Fruit fly (Drosophila melanogaster): ENCODE data around the gene CG13308.

The CG13308 gene

DNA sequence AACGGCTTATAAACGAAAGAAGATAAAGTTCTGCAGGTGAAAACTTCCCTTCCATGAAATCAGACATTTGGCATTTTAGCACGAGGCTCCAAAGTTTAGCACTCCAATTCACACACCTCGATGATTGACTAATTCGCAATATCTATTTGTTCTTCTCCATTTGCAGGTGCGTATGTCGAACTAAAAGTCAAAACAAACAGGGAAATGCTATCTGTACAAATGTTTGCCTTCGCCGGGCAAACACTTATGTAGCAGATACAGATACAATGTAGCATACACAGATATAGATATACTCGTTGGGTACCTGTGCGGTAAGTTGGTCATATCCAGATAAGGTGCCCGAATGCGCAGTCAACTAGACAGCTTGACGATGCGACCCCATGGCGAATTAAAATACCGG is 26.5 kb downstream of the CG13308 start (continued):
- TF ChIP-seq sens (GFP tag), result peak; percentile 48
- TF ChIP-seq CG7556 (GFP tag; optimal IDR thresholded peaks at IDR 0.05), result no peak
- no peak; the same call in 2 of the 3 replicates for TF ChIP-seq CG17361 (GFP tag; IDR thresholded peaks at IDR 0.05)
- TF ChIP-seq CG8478 (optimal IDR thresholded peaks at IDR 0.05), result no peak
- TF ChIP-seq org-1 (GFP tag; optimal IDR thresholded peaks at IDR 0.05), result no peak
- TF ChIP-seq Dad (GFP tag; optimal IDR thresholded peaks at IDR 0.05), result no peak
- no peak for TF ChIP-seq Stat92E (GFP tag; optimal IDR thresholded peaks at IDR 0.05)
- TF ChIP-seq CG9727 (GFP tag; optimal IDR thresholded peaks at IDR 0.05), result peak; percentile 45
- 0 out of 3 replicates have a peak, but pooled peaks have one; percentile 54 for TF ChIP-seq CG11456 (GFP tag; IDR thresholded peaks at IDR 0.05)
- TF ChIP-seq jing (GFP tag; optimal IDR thresholded peaks at IDR 0.05), result no peak
- TF ChIP-seq CG7372 (GFP tag; IDR thresholded peaks at IDR 0.05), result no peak
- TF ChIP-seq prd (optimal IDR thresholded peaks at IDR 0.05), result no peak
- no peak for TF ChIP-seq prd (GFP tag; IDR thresholded peaks at IDR 0.05)
- TF ChIP-seq CG2678 (tag; optimal IDR thresholded peaks at IDR 0.05), result peak; percentile 41
- TF ChIP-seq vvl (GFP tag; IDR thresholded peaks at IDR 0.05), result 0 out of 2 replicates have a peak, but pooled peaks have one; percentile 8
- TF ChIP-seq vnd (GFP tag; IDR thresholded peaks at IDR 0.05; ENCODE audit: partially characterized antibody), result no peak
- no peak for TF ChIP-seq CG14050 (GFP tag; IDR thresholded peaks at IDR 0.05)
- peak; percentile 20 for TF ChIP-seq CG17359 (tag; optimal IDR thresholded peaks at IDR 0.05)
- TF ChIP-seq bbx (GFP tag; IDR thresholded peaks at IDR 0.05; ENCODE audit: partially characterized antibody), result no peak
- TF ChIP-seq CG13775 (GFP tag; optimal IDR thresholded peaks at IDR 0.05), result no peak
- TF ChIP-seq so (GFP tag; IDR thresholded peaks at IDR 0.05), result no peak
- no peak for TF ChIP-seq ro (GFP tag; IDR thresholded peaks at IDR 0.05)
- no peak for TF ChIP-seq dati (GFP tag; IDR thresholded peaks at IDR 0.05)
- TF ChIP-seq crp (GFP tag; optimal IDR thresholded peaks at IDR 0.05), result no peak
- no peak for TF ChIP-seq chif (GFP tag; optimal IDR thresholded peaks at IDR 0.05)
- TF ChIP-seq CG32532 (GFP tag; IDR thresholded peaks at IDR 0.05), result no peak
- TF ChIP-seq CG10366 (GFP tag; IDR thresholded peaks at IDR 0.05), result no peak; the same call in 1 of the 2 replicates
- no peak for TF ChIP-seq crol (GFP tag; IDR thresholded peaks at IDR 0.05)
- peak; percentile 68 for TF ChIP-seq CG15479 (GFP tag; optimal IDR thresholded peaks at IDR 0.05)
- no peak for TF ChIP-seq MBD-R2 (GFP tag; IDR thresholded peaks at IDR 0.05)
- no peak for TF ChIP-seq Chrac-16 (GFP tag; optimal IDR thresholded peaks at IDR 0.05)
- no peak for TF ChIP-seq pfk (GFP tag; optimal IDR thresholded peaks at IDR 0.05)
- peak; percentile 2 for TF ChIP-seq CG15514 (GFP tag; optimal IDR thresholded peaks at IDR 0.05)
- TF ChIP-seq HLH4C (GFP tag; IDR thresholded peaks at IDR 0.05; ENCODE audit: partially characterized antibody), result no peak
- no peak for TF ChIP-seq btn (GFP tag; optimal IDR thresholded peaks at IDR 0.05)
- peak; percentile 59 for TF ChIP-seq HLHmδ (GFP tag; optimal IDR thresholded peaks at IDR 0.05)
- no peak for TF ChIP-seq ato (GFP tag; IDR thresholded peaks at IDR 0.05; ENCODE audit: partially characterized antibody)
- TF ChIP-seq CTCF (GFP tag; optimal IDR thresholded peaks at IDR 0.05), result no peak
- TF ChIP-seq CG33213 (GFP tag; optimal IDR thresholded peaks at IDR 0.05), result peak; percentile 25
- TF ChIP-seq dan (GFP tag; IDR thresholded peaks at IDR 0.05), result no peak
- no peak for TF ChIP-seq oc (tag; optimal IDR thresholded peaks at IDR 0.05)
- TF ChIP-seq CG6272 (GFP tag; IDR thresholded peaks at IDR 0.05), result no peak
- TF ChIP-seq Hand (GFP tag; optimal IDR thresholded peaks at IDR 0.05), result no peak
- TF ChIP-seq HmgZ (tag; optimal IDR thresholded peaks at IDR 0.05), result no peak
- no peak for TF ChIP-seq H15 (GFP tag; IDR thresholded peaks at IDR 0.05)
- TF ChIP-seq CG8944 (GFP tag; optimal IDR thresholded peaks at IDR 0.05), result no peak
- TF ChIP-seq peb (GFP tag; IDR thresholded peaks at IDR 0.05), result peak; percentile 36; the same call in 1 of the 2 replicates
- peak; percentile 55 for TF ChIP-seq fd102C (GFP tag; optimal IDR thresholded peaks at IDR 0.05)
- no peak for TF ChIP-seq sug (tag; optimal IDR thresholded peaks at IDR 0.05)
- peak; percentile 4 for TF ChIP-seq gcm (GFP tag; optimal IDR thresholded peaks at IDR 0.05)
- TF ChIP-seq CG2120 (GFP tag; optimal IDR thresholded peaks at IDR 0.05), result no peak
- no peak for TF ChIP-seq CG3726 (GFP tag; IDR thresholded peaks at IDR 0.05)
- TF ChIP-seq chn (GFP tag; optimal IDR thresholded peaks at IDR 0.05), result no peak
